Fruit fly (Drosophila melanogaster) S2 (cell line): ENCODE results near the gene CG6843.

ENCODE experiments used
- CG8478 ChIP-seq: fragments of >200 bp; optimal IDR thresholded peaks from 2 replicates; lab custom pipeline; 2018
- CTCF ChIP-seq, 2 experiments: fragments of >200 bp; optimal IDR thresholded peaks; 2 replicates each; lab custom pipeline; 2018

- TF ChIP-seq CG8478 (no peak), CTCF (optimal IDR thresholded peaks at IDR 0.05; lab: Kevin White, UChicago) (no peak)
Observed at dm6 chr3L:18924790-18925189, 23.4 kb downstream of the CG6843 start, which contains the start of gene CG43049.
